Worm (Caenorhabditis elegans) whole organism, late embryonic: ENCODE results near the gene C24B5.4.
A peak's percentile ranks its signal among the peaks of the same experiment; 100 is the strongest.

Source experiments
- C08G9.2 ChIP-seq: sonication (generic microtip); optimal IDR thresholded peaks from 2 replicates; lab custom pipeline; 2016; ENCODE audit warnings: mild to moderate bottlenecking, missing genetic modification characterization, moderate library complexity, missing compliant biosample characterization
- C38D4.7 ChIP-seq: fragments of 200-800 bp; sonication (Bioruptor generic); optimal IDR thresholded peaks from 2 replicates; lab custom pipeline; 2018; ENCODE audit warnings: mild to moderate bottlenecking, missing genetic modification characterization, moderate library complexity, missing compliant biosample characterization
- F13H6.1 ChIP-seq: sonication (generic microtip); optimal IDR thresholded peaks from 2 replicates; lab custom pipeline; 2016; ENCODE audit warnings: missing genetic modification characterization, missing compliant biosample characterization
- K09A11.1 ChIP-seq: sonication (generic microtip); optimal IDR thresholded peaks from 2 replicates; lab custom pipeline; 2017; ENCODE audit warnings: antibody characterized with exemption, mild to moderate bottlenecking, missing genetic modification characterization, missing compliant biosample characterization; ENCODE audit not compliant: insufficient read depth
- ahr-1 ChIP-seq: sonication (generic microtip); optimal IDR thresholded peaks from 2 replicates; lab custom pipeline; 2016; ENCODE audit warnings: missing genetic modification characterization, missing compliant biosample characterization
- ceh-14 ChIP-seq: sonication (generic microtip); optimal IDR thresholded peaks from 2 replicates; lab custom pipeline; 2016; ENCODE audit warnings: missing genotype, missing genetic modification characterization, missing compliant biosample characterization
- ceh-18 ChIP-seq: sonication (generic microtip); optimal IDR thresholded peaks from 2 replicates; lab custom pipeline; 2016; ENCODE audit warnings: missing genetic modification characterization, missing compliant biosample characterization
- ceh-19 ChIP-seq: fragments of 200-800 bp; sonication (Bioruptor generic); optimal IDR thresholded peaks from 2 replicates; lab custom pipeline; 2018; ENCODE audit warnings: mild to moderate bottlenecking, missing genetic modification characterization, missing compliant biosample characterization
- ceh-2 ChIP-seq: sonication (generic microtip); optimal IDR thresholded peaks from 2 replicates; lab custom pipeline; 2016; ENCODE audit warnings: missing genotype, missing genetic modification characterization, missing compliant biosample characterization
- ceh-22 ChIP-seq: sonication (generic microtip); optimal IDR thresholded peaks from 2 replicates; lab custom pipeline; 2017; ENCODE audit warnings: missing biosample characterization, missing genetic modification characterization
- ceh-30 ChIP-seq: fragments of 150-350 bp; optimal IDR thresholded peaks from 2 replicates; lab custom pipeline; 2014; ENCODE audit warnings: missing biosample characterization, missing genetic modification characterization
- ceh-31 ChIP-seq: sonication (generic microtip); optimal IDR thresholded peaks from 2 replicates; lab custom pipeline; 2016; ENCODE audit warnings: missing genetic modification characterization, missing compliant biosample characterization
- ceh-34 ChIP-seq: sonication (generic microtip); optimal IDR thresholded peaks from 2 replicates; lab custom pipeline; 2016; ENCODE audit warnings: mild to moderate bottlenecking, missing genetic modification characterization, missing compliant biosample characterization
- ceh-45 ChIP-seq: fragments of 200-800 bp; sonication (Bioruptor generic); IDR thresholded peaks from 2 replicates; pipeline ENCODE4 v1.3.6; 2022; ENCODE audit warnings: missing genetic modification reagents, missing genetic modification characterization, missing compliant biosample characterization
- ceh-6 ChIP-seq: fragments of 200-800 bp; sonication (Bioruptor generic); optimal IDR thresholded peaks from 2 replicates; lab custom pipeline; 2018; ENCODE audit warnings: mild to moderate bottlenecking, missing genetic modification characterization, missing compliant biosample characterization
- ceh-9 ChIP-seq: sonication (generic microtip); optimal IDR thresholded peaks from 2 replicates; lab custom pipeline; 2016; ENCODE audit warnings: mild to moderate bottlenecking, missing genetic modification characterization, inconsistent platforms, missing compliant biosample characterization
- che-1 ChIP-seq: sonication (generic microtip); optimal IDR thresholded peaks from 2 replicates; lab custom pipeline; 2016; ENCODE audit warnings: mild to moderate bottlenecking, missing genetic modification characterization, missing compliant biosample characterization
- dve-1 ChIP-seq: sonication (generic microtip); optimal IDR thresholded peaks from 2 replicates; lab custom pipeline; 2017; ENCODE audit warnings: antibody characterized with exemption, mild to moderate bottlenecking, missing genetic modification characterization, missing compliant biosample characterization
- elt-2 ChIP-seq: sonication (generic microtip); optimal IDR thresholded peaks from 2 replicates; lab custom pipeline; 2016; ENCODE audit warnings: missing genetic modification reagents, missing genetic modification characterization, missing compliant biosample characterization
- eyg-1 ChIP-seq: sonication (generic microtip); optimal IDR thresholded peaks from 2 replicates; lab custom pipeline; 2016; ENCODE audit warnings: missing genotype, missing genetic modification characterization, missing compliant biosample characterization
- fkh-10 ChIP-seq: fragments of 150-350 bp; optimal IDR thresholded peaks from 2 replicates; lab custom pipeline; 2014; ENCODE audit warnings: missing biosample characterization, missing genetic modification reagents, missing genetic modification characterization
- fkh-6 ChIP-seq: sonication (generic microtip); optimal IDR thresholded peaks from 2 replicates; lab custom pipeline; 2016; ENCODE audit warnings: missing genetic modification characterization, missing compliant biosample characterization
- gmeb-2 ChIP-seq: sonication (generic microtip); optimal IDR thresholded peaks from 2 replicates; lab custom pipeline; 2016; ENCODE audit warnings: missing genetic modification characterization, inconsistent platforms, missing compliant biosample characterization
- hlh-15 ChIP-seq: sonication (generic microtip); optimal IDR thresholded peaks from 2 replicates; lab custom pipeline; 2016; ENCODE audit warnings: missing genetic modification characterization, missing compliant biosample characterization
- lim-6 ChIP-seq: sonication (generic microtip); optimal IDR thresholded peaks from 2 replicates; lab custom pipeline; 2016; ENCODE audit warnings: missing genetic modification characterization, missing compliant biosample characterization
- madf-2 ChIP-seq: sonication (generic microtip); optimal IDR thresholded peaks from 2 replicates; lab custom pipeline; 2017; ENCODE audit warnings: missing genetic modification characterization, missing compliant biosample characterization
- nfya-1 ChIP-seq: sonication (generic microtip); optimal IDR thresholded peaks from 2 replicates; lab custom pipeline; 2017; ENCODE audit warnings: missing genetic modification characterization, mild to moderate bottlenecking, missing compliant biosample characterization, antibody characterized with exemption, moderate library complexity
- nhr-232 ChIP-seq: sonication (generic microtip); optimal IDR thresholded peaks from 2 replicates; lab custom pipeline; 2016; ENCODE audit warnings: missing genetic modification characterization, missing compliant biosample characterization
- pag-3 ChIP-seq: sonication (generic microtip); optimal IDR thresholded peaks from 2 replicates; lab custom pipeline; 2016; ENCODE audit warnings: missing compliant biosample characterization, missing genetic modification characterization, borderline replicate concordance
- pat-9 ChIP-seq: fragments of 200-800 bp; sonication (Bioruptor generic); optimal IDR thresholded peaks from 2 replicates; lab custom pipeline; 2018; ENCODE audit warnings: mild to moderate bottlenecking, missing genetic modification characterization, moderate library complexity, missing compliant biosample characterization
- pha-2 ChIP-seq: sonication (generic microtip); optimal IDR thresholded peaks from 2 replicates; lab custom pipeline; 2017; ENCODE audit warnings: mild to moderate bottlenecking, missing genetic modification characterization, missing compliant biosample characterization
- pros-1 ChIP-seq: fragments of 150-350 bp; optimal IDR thresholded peaks from 2 replicates; lab custom pipeline; 2014; ENCODE audit warnings: missing biosample characterization, missing genetic modification reagents, missing genetic modification characterization
- rnt-1 ChIP-seq: sonication (generic microtip); optimal IDR thresholded peaks from 2 replicates; lab custom pipeline; 2016; ENCODE audit warnings: missing genetic modification characterization, missing compliant biosample characterization
- sdc-2 ChIP-seq: sonication (generic microtip); optimal IDR thresholded peaks from 2 replicates; lab custom pipeline; 2016; ENCODE audit warnings: missing genotype, missing genetic modification characterization, missing compliant biosample characterization
- sox-4 ChIP-seq: sonication (generic microtip); optimal IDR thresholded peaks from 2 replicates; lab custom pipeline; 2017; ENCODE audit warnings: mild to moderate bottlenecking, missing genetic modification characterization, inconsistent platforms, missing compliant biosample characterization
- syd-9 ChIP-seq: sonication (generic microtip); optimal IDR thresholded peaks from 2 replicates; lab custom pipeline; 2016; ENCODE audit warnings: mild to moderate bottlenecking, missing genetic modification characterization, moderate library complexity, missing compliant biosample characterization
- tbx-2 ChIP-seq: sonication (generic microtip); optimal IDR thresholded peaks from 2 replicates; lab custom pipeline; 2016; ENCODE audit warnings: missing genetic modification characterization, missing compliant biosample characterization
- ttx-3 ChIP-seq: sonication (generic microtip); optimal IDR thresholded peaks from 2 replicates; lab custom pipeline; 2016; ENCODE audit warnings: missing genetic modification reagents, missing genetic modification characterization, missing compliant biosample characterization
- unc-3 ChIP-seq, 2 experiments: fragments of 200-800 bp in 1 of 2; sonication (Bioruptor generic) in 1 of 2; sonication (generic microtip) in 1 of 2; conservative IDR thresholded peaks in 1 of 2; optimal IDR thresholded peaks in 1 of 2; 2 replicates each; pipeline versions ENCODE4 v1.3.6 to Lab custom; 2016 to 2022; ENCODE audit warnings: missing compliant biosample characterization in 2 of 2, missing genetic modification characterization in 2 of 2, missing genetic modification reagents in 1 of 2
- unc-42 ChIP-seq: sonication (generic microtip); optimal IDR thresholded peaks from 2 replicates; lab custom pipeline; 2016; ENCODE audit warnings: missing genotype, missing genetic modification characterization, missing compliant biosample characterization
- unc-55 ChIP-seq: sonication (generic microtip); optimal IDR thresholded peaks from 2 replicates; lab custom pipeline; 2017; ENCODE audit warnings: missing biosample characterization, missing genetic modification reagents, missing genetic modification characterization
- zip-5 ChIP-seq: sonication (generic microtip); optimal IDR thresholded peaks from 2 replicates; lab custom pipeline; 2016; ENCODE audit warnings: missing genetic modification characterization, missing compliant biosample characterization
- ztf-16 ChIP-seq: sonication (generic microtip); optimal IDR thresholded peaks from 2 replicates; lab custom pipeline; 2017; ENCODE audit warnings: missing genetic modification characterization, missing compliant biosample characterization

C24B5.4 gene

ce11 chrV:9183718-9184441, 13.2 kb downstream of the C24B5.4 start:
- TF ChIP-seq unc-42 (tag; lab: Kevin White, UChicago) (peak; percentile 64), ttx-3 (tag; lab: Kevin White, UChicago) (no peak)
- TF ChIP-seq, all 69 proteins: peak for 1

DNA sequence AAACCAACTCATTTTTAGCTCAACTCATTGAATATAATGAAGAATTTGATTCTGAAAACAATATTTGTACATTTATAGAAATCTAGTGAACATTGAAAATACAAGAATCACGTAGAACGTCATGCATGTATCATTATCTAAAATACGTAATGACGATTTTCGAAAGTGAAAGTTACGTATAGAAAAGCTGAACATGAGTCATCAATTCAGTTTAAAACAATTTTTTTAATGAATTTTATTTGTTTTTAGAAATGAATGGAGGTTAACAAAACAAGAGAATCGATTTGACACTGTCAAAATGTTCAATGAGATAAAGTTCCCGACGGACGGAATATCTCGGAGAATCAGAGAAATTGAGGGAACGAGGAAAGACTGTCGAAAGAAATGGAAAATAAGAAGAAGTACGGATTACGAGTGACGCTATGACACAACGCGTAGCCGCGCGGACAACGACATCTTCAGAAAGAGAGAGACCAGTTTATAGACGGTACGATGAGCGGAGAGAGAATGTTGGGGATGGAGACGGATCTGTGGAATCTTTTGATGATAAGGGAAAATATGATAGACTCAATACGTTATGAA, 15.4 kb downstream of the C24B5.4 start, which contains the start of gene ptr-1:
Gene ptr-1, minus strand, starts transcription at position 51 of the 582 bp plus-strand sequence.
- no peak for TF ChIP-seq tbx-2 (tag; lab: Kevin White, UChicago)
- TF ChIP-seq C38D4.7 (GFP tag; lab: Kevin White, UChicago): no peak
- no peak for TF ChIP-seq pag-3 (tag; lab: Kevin White, UChicago)
- TF ChIP-seq madf-2 (tag; lab: Kevin White, UChicago): no peak
- TF ChIP-seq, all 69 proteins: peak for 0

ce11 chrV:9175218-9175837, 21.8 kb downstream of the C24B5.4 start, which contains the start of gene spas-1:
TSS of gene spas-1 (plus strand) at chrV:9175789.
- TF ChIP-seq sox-4 (tag; lab: Kevin White, UChicago) (peak; percentile 40), C38D4.7 (GFP tag; lab: Kevin White, UChicago) (peak; percentile 18), ceh-18 (tag; lab: Kevin White, UChicago) (peak; percentile 55), pat-9 (peak; percentile 60), tbx-2 (tag; lab: Kevin White, UChicago) (peak; percentile 75), madf-2 (tag; lab: Kevin White, UChicago) (peak; percentile 8), unc-3 (GFP tag; conservative IDR thresholded peaks at IDR 0.05; lab: Robert Waterston, UW) (no peak), unc-3 (tag; optimal IDR thresholded peaks at IDR 0.05; lab: Kevin White, UChicago) (peak; percentile 52), hlh-15 (tag; lab: Kevin White, UChicago) (no peak), ahr-1 (no peak), fkh-6 (peak; percentile 42), che-1 (tag; lab: Kevin White, UChicago) (peak; percentile 29), rnt-1 (tag; lab: Kevin White, UChicago) (peak; percentile 41), ttx-3 (tag; lab: Kevin White, UChicago) (no peak), unc-55 (GFP tag; lab: Kevin White, UChicago) (no peak), pag-3 (tag; lab: Kevin White, UChicago) (no peak), C08G9.2 (tag; lab: Kevin White, UChicago) (peak; percentile 3), ceh-30 (tag; lab: Kevin White, UChicago) (peak; percentile 39), ceh-22 (tag; lab: Kevin White, UChicago) (no peak), nfya-1 (tag; lab: Kevin White, UChicago) (peak; percentile 76), ceh-19 (GFP tag; lab: Kevin White, UChicago) (peak; percentile 53), lim-6 (tag; lab: Kevin White, UChicago) (no peak), K09A11.1 (tag; lab: Kevin White, UChicago) (peak; percentile 34), ceh-2 (peak; percentile 34), ceh-6 (GFP tag; lab: Kevin White, UChicago) (peak; percentile 7), pha-2 (no peak), ceh-9 (tag; lab: Kevin White, UChicago) (no peak), elt-2 (tag; lab: Kevin White, UChicago) (peak; percentile 79), pros-1 (tag; lab: Kevin White, UChicago) (no peak), zip-5 (tag; lab: Kevin White, UChicago) (peak; percentile 7), syd-9 (tag; lab: Kevin White, UChicago) (peak; percentile 52), ceh-45 (GFP tag; lab: Robert Waterston, UW) (no peak), ceh-14 (tag; lab: Kevin White, UChicago) (peak; percentile 55), F13H6.1 (tag; lab: Kevin White, UChicago) (peak; percentile 22), sdc-2 (tag; lab: Kevin White, UChicago) (peak; percentile 41), fkh-10 (GFP tag; lab: Kevin White, UChicago) (no peak), ceh-31 (tag; lab: Kevin White, UChicago) (no peak), ceh-34 (tag; lab: Kevin White, UChicago) (peak; percentile 82), gmeb-2 (tag; lab: Kevin White, UChicago) (peak; percentile 35), dve-1 (tag; lab: Kevin White, UChicago) (peak; percentile 51), unc-42 (tag; lab: Kevin White, UChicago) (no peak), ztf-16 (tag; lab: Kevin White, UChicago) (no peak), nhr-232 (tag; lab: Kevin White, UChicago) (peak; percentile 26), eyg-1 (tag; lab: Kevin White, UChicago) (peak; percentile 13)
